Worm (Caenorhabditis elegans): Measurements from ENCODE around the gene shc-3.

The shc-3 gene

ce11 chrX:13743371-13743770 is 26.0 kb downstream of the shc-3 start:
- peak; percentile 36 for TF ChIP-seq nhr-129 (tag; optimal IDR thresholded peaks at IDR 0.05)
- TF ChIP-seq gmeb-1 (tag; optimal IDR thresholded peaks at IDR 0.05): no peak
- no peak for TF ChIP-seq zag-1 (tag; optimal IDR thresholded peaks at IDR 0.05)
- no peak for TF ChIP-seq nhr-21 (tag; optimal IDR thresholded peaks at IDR 0.05)
- TF ChIP-seq F13H6.1 (tag; optimal IDR thresholded peaks at IDR 0.05): peak; percentile 38
- TF ChIP-seq dmd-4 (tag; optimal IDR thresholded peaks at IDR 0.05): no peak
- no peak for TF ChIP-seq Y55F3AM.14 (GFP tag; optimal IDR thresholded peaks at IDR 0.05)
- TF ChIP-seq mab-5 (tag; optimal IDR thresholded peaks at IDR 0.05): no peak
- no peak for TF ChIP-seq R02D3.7 (tag; optimal IDR thresholded peaks at IDR 0.05)

ce11 chrX:13744543-13745113 is 27.3 kb downstream of the shc-3 start:
- TF ChIP-seq nhr-23 (tag; optimal IDR thresholded peaks at IDR 0.05): peak; percentile 77
- TF ChIP-seq snpc-4 (tag; optimal IDR thresholded peaks at IDR 0.05): no peak
- TF ChIP-seq sem-4 (tag; optimal IDR thresholded peaks at IDR 0.05): no peak
- TF ChIP-seq blmp-1 (tag; optimal IDR thresholded peaks at IDR 0.05; ENCODE audit: insufficient read depth): peak; percentile 85
- TF ChIP-seq R02D3.7 (tag; optimal IDR thresholded peaks at IDR 0.05): no peak
- TF ChIP-seq elt-1 (tag; optimal IDR thresholded peaks at IDR 0.05): peak; percentile 51
- no peak for TF ChIP-seq lin-13 (GFP tag; optimal IDR thresholded peaks at IDR 0.05)
- TF ChIP-seq C34F6.9 (tag; optimal IDR thresholded peaks at IDR 0.05): peak; percentile 43
- TF ChIP-seq fos-1 (tag; optimal IDR thresholded peaks at IDR 0.05): peak; percentile 78
- TF ChIP-seq nhr-129 (tag; optimal IDR thresholded peaks at IDR 0.05): peak; percentile 55
- no peak for TF ChIP-seq unc-62 (GFP tag; optimal IDR thresholded peaks at IDR 0.05)
- no peak for TF ChIP-seq aly-2 (tag; optimal IDR thresholded peaks at IDR 0.05)
- peak in 1 of 2 experiments; percentile 14 for TF ChIP-seq lsy-2 (tag; optimal IDR thresholded peaks at IDR 0.05)
- TF ChIP-seq nhr-21 (tag; optimal IDR thresholded peaks at IDR 0.05): peak; percentile 60
- peak; percentile 67 for TF ChIP-seq F13H6.1 (tag; optimal IDR thresholded peaks at IDR 0.05)
- no peak for TF ChIP-seq unc-39 (tag; optimal IDR thresholded peaks at IDR 0.05)
- no peak for TF ChIP-seq nhr-11 (tag; optimal IDR thresholded peaks at IDR 0.05)
- TF ChIP-seq nhr-25 (tag; optimal IDR thresholded peaks at IDR 0.05): peak; percentile 23
- no peak for TF ChIP-seq ceh-82 (tag; optimal IDR thresholded peaks at IDR 0.05)
- no peak for TF ChIP-seq mbf-1 (tag; optimal IDR thresholded peaks at IDR 0.05)
- no peak for TF ChIP-seq ama-1 (optimal IDR thresholded peaks at IDR 0.05)
- TF ChIP-seq nhr-6 (tag; optimal IDR thresholded peaks at IDR 0.05): peak; percentile 7
- no peak for TF ChIP-seq Y55F3AM.14 (GFP tag; optimal IDR thresholded peaks at IDR 0.05)
- no peak for TF ChIP-seq elt-3 (tag; optimal IDR thresholded peaks at IDR 0.05)
- TF ChIP-seq unc-55 (GFP tag; optimal IDR thresholded peaks at IDR 0.05): no peak
- TF ChIP-seq ztf-1 (GFP tag; conservative IDR thresholded peaks at IDR 0.05): no peak
- TF ChIP-seq egl-27 (tag; optimal IDR thresholded peaks at IDR 0.05): no peak
- peak; percentile 72 for TF ChIP-seq sma-9 (GFP tag; optimal IDR thresholded peaks at IDR 0.05)
- TF ChIP-seq sma-9 (tag; optimal IDR thresholded peaks at IDR 0.05): no peak
- no peak for TF ChIP-seq ZK546.5 (tag; optimal IDR thresholded peaks at IDR 0.05)
- TF ChIP-seq nhr-10 (tag; optimal IDR thresholded peaks at IDR 0.05): no peak
- TF ChIP-seq gmeb-1 (tag; optimal IDR thresholded peaks at IDR 0.05): peak; percentile 2
- TF ChIP-seq nhr-237 (tag; optimal IDR thresholded peaks at IDR 0.05): no peak
- no peak for TF ChIP-seq skn-1 (tag; optimal IDR thresholded peaks at IDR 0.05)
- no peak for TF ChIP-seq peb-1 (tag; optimal IDR thresholded peaks at IDR 0.05)
- TF ChIP-seq lin-11 (tag; optimal IDR thresholded peaks at IDR 0.05): no peak
- no peak for TF ChIP-seq nhr-12 (tag; optimal IDR thresholded peaks at IDR 0.05)
- no peak for TF ChIP-seq alr-1 (tag; optimal IDR thresholded peaks at IDR 0.05)
- TF ChIP-seq crh-2 (tag; optimal IDR thresholded peaks at IDR 0.05): peak; percentile 39
- peak; percentile 38 for TF ChIP-seq sma-3 (GFP tag; optimal IDR thresholded peaks at IDR 0.05)
- no peak for TF ChIP-seq nhr-77 (tag; optimal IDR thresholded peaks at IDR 0.05)
- TF ChIP-seq ceh-16 (tag; optimal IDR thresholded peaks at IDR 0.05): no peak
- TF ChIP-seq mab-5 (tag; optimal IDR thresholded peaks at IDR 0.05): peak; percentile 9
- no peak for TF ChIP-seq zag-1 (tag; optimal IDR thresholded peaks at IDR 0.05)
- TF ChIP-seq ztf-4 (tag; optimal IDR thresholded peaks at IDR 0.05): no peak
- TF ChIP-seq ztf-11 (tag; optimal IDR thresholded peaks at IDR 0.05): no peak
- no peak for TF ChIP-seq dmd-4 (tag; optimal IDR thresholded peaks at IDR 0.05)
- no peak for TF ChIP-seq lin-39 (tag; optimal IDR thresholded peaks at IDR 0.05)
- TF ChIP-seq mdl-1 (tag; optimal IDR thresholded peaks at IDR 0.05): no peak
